Fruit fly (Drosophila melanogaster) whole organism, pupa: ENCODE measurements around the gene CG7024.

Experiments used
- CG12605 ChIP-seq: fragments of 200-800 bp; sonication (Bioruptor generic); IDR thresholded peaks from 2 replicates; pipeline ENCODE4 v1.3.6; 2022; ENCODE audit warnings: missing biosample characterization, missing genetic modification characterization
- CG15710 ChIP-seq: fragments of 200-800 bp; sonication (Bioruptor generic); optimal IDR thresholded peaks from 2 replicates; lab custom pipeline; 2018; ENCODE audit warnings: missing biosample characterization, mild to moderate bottlenecking, missing genetic modification characterization, moderate library complexity
- CG17806 ChIP-seq: fragments of 200-800 bp; sonication (Bioruptor generic); optimal IDR thresholded peaks from 2 replicates; lab custom pipeline; 2018; ENCODE audit warnings: missing biosample characterization, mild to moderate bottlenecking, missing genetic modification characterization, moderate library complexity
- CG32121 ChIP-seq: fragments of 200-800 bp; sonication (Bioruptor generic); IDR thresholded peaks from 2 replicates; pipeline ENCODE4 v1.3.6; 2022; ENCODE audit warnings: missing biosample characterization, missing genetic modification characterization
- CG34367 ChIP-seq: fragments of 200-800 bp; sonication (Bioruptor generic); optimal IDR thresholded peaks from 2 replicates; lab custom pipeline; 2018; ENCODE audit warnings: missing biosample characterization, mild to moderate bottlenecking, missing genetic modification characterization
- CG9948 ChIP-seq: fragments of 200-800 bp; sonication (Bioruptor generic); optimal IDR thresholded peaks from 2 replicates; lab custom pipeline; 2018; ENCODE audit warnings: missing biosample characterization, mild to moderate bottlenecking, missing genetic modification characterization, moderate library complexity
- D1 ChIP-seq: fragments of 200-800 bp; sonication (Bioruptor generic); optimal IDR thresholded peaks from 2 replicates; lab custom pipeline; 2018; ENCODE audit warnings: missing biosample characterization, mild to moderate bottlenecking, missing genetic modification characterization, moderate library complexity
- EcR ChIP-seq: fragments of 200-800 bp; sonication (Bioruptor generic); optimal IDR thresholded peaks from 3 replicates; lab custom pipeline; 2019; ENCODE audit warnings: missing biosample characterization, missing genetic modification characterization, mild to moderate bottlenecking, moderate library complexity, missing genetic modification reagents
- Ets98B ChIP-seq: fragments of 200-800 bp; sonication (Bioruptor generic); IDR thresholded peaks from 2 replicates; pipeline ENCODE4 v1.3.6; 2022; ENCODE audit warnings: missing biosample characterization, missing genetic modification characterization
- fd96Ca ChIP-seq: fragments of 200-800 bp; sonication (Bioruptor generic); IDR thresholded peaks from 3 replicates; pipeline ENCODE4 v1.3.6; 2022; ENCODE audit warnings: missing biosample characterization, missing genetic modification characterization

DNA sequence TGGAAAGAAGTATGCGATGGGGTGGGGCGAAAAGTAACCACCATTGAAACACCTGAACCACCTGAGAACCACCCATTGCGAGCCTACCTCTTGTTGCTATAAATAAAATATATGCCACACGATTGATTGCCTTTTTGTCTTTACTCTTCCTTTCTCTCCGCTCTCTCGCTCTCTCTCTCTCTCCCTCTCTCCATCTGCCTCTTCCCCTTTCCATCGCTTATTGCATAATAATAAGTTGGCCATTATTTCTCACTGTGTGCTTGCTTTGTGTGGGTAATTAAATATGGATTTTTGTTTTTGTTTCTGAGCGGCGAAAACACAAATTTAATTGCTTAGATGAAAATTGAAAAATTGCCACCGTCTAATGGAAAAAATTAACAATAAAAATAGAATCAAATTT, 11.0 kb upstream of the CG7024 start:
- TF ChIP-seq CG9948 (no peak), CG17806 (tag; lab: Kevin White, UChicago) (no peak), CG15710 (tag; lab: Kevin White, UChicago) (no peak), CG12605 (GFP tag; lab: Robert Waterston, UW) (no peak), CG32121 (GFP tag; lab: Robert Waterston, UW) (no peak), Ets98B (GFP tag; lab: Robert Waterston, UW) (no peak), CG34367 (no peak), EcR (GFP tag; lab: Kevin White, UChicago) (no peak), fd96Ca (GFP tag; lab: Robert Waterston, UW) (no peak), D1 (no peak)
